Fruit fly (Drosophila melanogaster) whole organism, pupa: ENCODE measurements around the gene roq.
A peak's percentile ranks its signal among the peaks of the same experiment; 100 is the strongest.

Experiments used
- CG10348 ChIP-seq: fragments of 200-800 bp; sonication (Bioruptor generic); IDR thresholded peaks from 2 replicates; pipeline ENCODE4 v1.3.6; 2022; ENCODE audit warnings: missing biosample characterization, missing genetic modification characterization
- CG12605 ChIP-seq: fragments of 200-800 bp; sonication (Bioruptor generic); IDR thresholded peaks from 2 replicates; pipeline ENCODE4 v1.3.6; 2022; ENCODE audit warnings: missing biosample characterization, missing genetic modification characterization
- CG13204 ChIP-seq: fragments of 200-800 bp; sonication (Bioruptor generic); optimal IDR thresholded peaks from 2 replicates; lab custom pipeline; 2018; ENCODE audit warnings: missing biosample characterization, mild to moderate bottlenecking, missing genetic modification characterization, moderate library complexity
- CG14655 ChIP-seq: fragments of 200-800 bp; sonication (Bioruptor generic); optimal IDR thresholded peaks from 3 replicates; lab custom pipeline; 2017; ENCODE audit warnings: mild to moderate bottlenecking, missing biosample characterization, missing genetic modification reagents, missing genetic modification characterization
- CG15710 ChIP-seq: fragments of 200-800 bp; sonication (Bioruptor generic); optimal IDR thresholded peaks from 2 replicates; lab custom pipeline; 2018; ENCODE audit warnings: missing biosample characterization, mild to moderate bottlenecking, missing genetic modification characterization, moderate library complexity
- CG17806 ChIP-seq: fragments of 200-800 bp; sonication (Bioruptor generic); optimal IDR thresholded peaks from 2 replicates; lab custom pipeline; 2018; ENCODE audit warnings: missing biosample characterization, mild to moderate bottlenecking, missing genetic modification characterization, moderate library complexity
- CG32121 ChIP-seq: fragments of 200-800 bp; sonication (Bioruptor generic); IDR thresholded peaks from 2 replicates; pipeline ENCODE4 v1.3.6; 2022; ENCODE audit warnings: missing biosample characterization, missing genetic modification characterization
- CG34367 ChIP-seq: fragments of 200-800 bp; sonication (Bioruptor generic); optimal IDR thresholded peaks from 2 replicates; lab custom pipeline; 2018; ENCODE audit warnings: missing biosample characterization, mild to moderate bottlenecking, missing genetic modification characterization
- CG4496 ChIP-seq: fragments of 200-800 bp; sonication (Bioruptor generic); IDR thresholded peaks from 3 replicates; pipeline ENCODE4 v1.3.6; 2022; ENCODE audit warnings: missing biosample characterization, missing genetic modification characterization
- CG8159 ChIP-seq: fragments of 200-800 bp; sonication (Bioruptor generic); optimal IDR thresholded peaks from 3 replicates; lab custom pipeline; 2018; ENCODE audit warnings: missing biosample characterization, mild to moderate bottlenecking, missing genetic modification characterization, moderate library complexity
- CG8301 ChIP-seq: fragments of 200-800 bp; sonication (Bioruptor generic); optimal IDR thresholded peaks from 2 replicates; lab custom pipeline; 2018; ENCODE audit warnings: missing biosample characterization, mild to moderate bottlenecking, missing genetic modification characterization
- CG9948 ChIP-seq: fragments of 200-800 bp; sonication (Bioruptor generic); optimal IDR thresholded peaks from 2 replicates; lab custom pipeline; 2018; ENCODE audit warnings: missing biosample characterization, mild to moderate bottlenecking, missing genetic modification characterization, moderate library complexity
- D1 ChIP-seq: fragments of 200-800 bp; sonication (Bioruptor generic); optimal IDR thresholded peaks from 2 replicates; lab custom pipeline; 2018; ENCODE audit warnings: missing biosample characterization, mild to moderate bottlenecking, missing genetic modification characterization, moderate library complexity
- EcR ChIP-seq: fragments of 200-800 bp; sonication (Bioruptor generic); optimal IDR thresholded peaks from 3 replicates; lab custom pipeline; 2019; ENCODE audit warnings: missing biosample characterization, missing genetic modification characterization, mild to moderate bottlenecking, moderate library complexity, missing genetic modification reagents
- Ets98B ChIP-seq: fragments of 200-800 bp; sonication (Bioruptor generic); IDR thresholded peaks from 2 replicates; pipeline ENCODE4 v1.3.6; 2022; ENCODE audit warnings: missing biosample characterization, missing genetic modification characterization
- Pif1A ChIP-seq: fragments of 200-800 bp; sonication (Bioruptor generic); optimal IDR thresholded peaks from 3 replicates; lab custom pipeline; 2016; ENCODE audit warnings: missing biosample characterization, missing genetic modification characterization
- Pif1B ChIP-seq: fragments of 200-800 bp; sonication (Bioruptor generic); optimal IDR thresholded peaks from 3 replicates; lab custom pipeline; 2016; ENCODE audit warnings: missing biosample characterization, missing genetic modification characterization
- Snoo ChIP-seq: fragments of 200-800 bp; sonication (Bioruptor generic); optimal IDR thresholded peaks from 3 replicates; lab custom pipeline; 2017; ENCODE audit warnings: missing biosample characterization, mild to moderate bottlenecking, missing genetic modification characterization, inconsistent platforms
- fd96Ca ChIP-seq: fragments of 200-800 bp; sonication (Bioruptor generic); IDR thresholded peaks from 3 replicates; pipeline ENCODE4 v1.3.6; 2022; ENCODE audit warnings: missing biosample characterization, missing genetic modification characterization
- gl ChIP-seq: fragments of 200-800 bp; sonication (Bioruptor generic); optimal IDR thresholded peaks from 2 replicates; lab custom pipeline; 2018; ENCODE audit warnings: missing biosample characterization, mild to moderate bottlenecking, missing genetic modification characterization
- rn ChIP-seq: fragments of 200-800 bp; sonication (Bioruptor generic); IDR thresholded peaks from 2 replicates; pipeline ENCODE4 v1.3.6; 2022; ENCODE audit warnings: missing biosample characterization, missing genetic modification characterization

Gene roq

dm6 chr3L:16333013-16333412 lies 45.4 kb downstream of the roq start, which contains the start of gene CG13056:
CG13056 (plus strand) TSS chr3L:16333313.
- TF ChIP-seq D1 (tag; lab: Kevin White, UChicago): no peak
- TF ChIP-seq CG34367 (tag; lab: Kevin White, UChicago): no peak
- no peak for TF ChIP-seq CG12605
- no peak for TF ChIP-seq CG13204
- no peak for TF ChIP-seq Ets98B (GFP tag; lab: Robert Waterston, UW)
- TF ChIP-seq Snoo (tag; lab: Kevin White, UChicago): no peak
- TF ChIP-seq CG14655 (GFP tag; lab: Kevin White, UChicago): no peak
- no peak for TF ChIP-seq gl (tag; lab: Kevin White, UChicago)
- TF ChIP-seq CG10348 (GFP tag; lab: Robert Waterston, UW): no peak
- no peak for TF ChIP-seq CG9948 (tag; lab: Kevin White, UChicago)
- no peak for TF ChIP-seq CG4496 (GFP tag; lab: Robert Waterston, UW)
- no peak for TF ChIP-seq Pif1B (GFP tag; lab: Kevin White, UChicago)
- TF ChIP-seq CG8159: no peak
- TF ChIP-seq CG17806 (tag; lab: Kevin White, UChicago): no peak
- no peak for TF ChIP-seq CG15710 (tag; lab: Kevin White, UChicago)

dm6 chr3L:16331633-16332032 lies 46.7 kb downstream of the roq start, which contains the start of gene retinin:
retinin (plus strand) TSS chr3L:16331933.
- TF ChIP-seq fd96Ca (GFP tag; lab: Robert Waterston, UW) (no peak), CG4496 (GFP tag; lab: Robert Waterston, UW) (no peak)

- no peak for TF ChIP-seq Snoo (tag; lab: Kevin White, UChicago)
- TF ChIP-seq Pif1A (GFP tag; lab: Kevin White, UChicago): no peak
- TF ChIP-seq CG9948 (tag; lab: Kevin White, UChicago): no peak
- no peak for TF ChIP-seq CG32121 (GFP tag; lab: Robert Waterston, UW)
- no peak for TF ChIP-seq Pif1B (GFP tag; lab: Kevin White, UChicago)
- TF ChIP-seq CG10348 (GFP tag; lab: Robert Waterston, UW): no peak
- no peak for TF ChIP-seq CG13204
- no peak for TF ChIP-seq CG12605
These were observed 47.6 kb downstream of the roq start, which contains the start of gene CG33060 for dm6 chr3L:16330740-16331139. CG33060 (plus strand) TSS chr3L:16331040.

- TF ChIP-seq CG14655 (GFP tag; lab: Kevin White, UChicago): no peak
- TF ChIP-seq CG8159: no peak
These were observed 48.9 kb downstream of the roq start, which contains the start of gene CG33061 for dm6 chr3L:16329495-16329894. CG33061 (plus strand) TSS chr3L:16329795.

- peak; percentile 22; the same call in 1 of the 3 replicates for TF ChIP-seq CG4496 (GFP tag; lab: Robert Waterston, UW)
- TF ChIP-seq gl (tag; lab: Kevin White, UChicago): no peak
- TF ChIP-seq Snoo (tag; lab: Kevin White, UChicago): no peak
- TF ChIP-seq CG15710 (tag; lab: Kevin White, UChicago): peak; percentile 69
- peak; percentile 1 for TF ChIP-seq EcR (GFP tag; lab: Kevin White, UChicago)
- peak; percentile 65 for TF ChIP-seq CG34367 (tag; lab: Kevin White, UChicago)
- peak; percentile 23 for TF ChIP-seq Ets98B (GFP tag; lab: Robert Waterston, UW)
- TF ChIP-seq D1 (tag; lab: Kevin White, UChicago): no peak
- TF ChIP-seq CG13204: no peak
- peak; percentile 81 for TF ChIP-seq CG10348 (GFP tag; lab: Robert Waterston, UW)
- TF ChIP-seq CG17806 (tag; lab: Kevin White, UChicago): peak; percentile 38
- TF ChIP-seq CG8159: peak; percentile 70
- TF ChIP-seq rn (GFP tag; lab: Robert Waterston, UW): no peak
- peak; percentile 66 for TF ChIP-seq CG8301 (tag; lab: Kevin White, UChicago)
- TF ChIP-seq CG32121 (GFP tag; lab: Robert Waterston, UW): peak; percentile 63
- 0 out of 3 replicates have a peak, but pooled peaks have one; percentile 20 for TF ChIP-seq fd96Ca (GFP tag; lab: Robert Waterston, UW)
- TF ChIP-seq Pif1B (GFP tag; lab: Kevin White, UChicago): no peak
- TF ChIP-seq Pif1A (GFP tag; lab: Kevin White, UChicago): peak; percentile 7
- TF ChIP-seq CG12605: no peak
- peak; percentile 55 for TF ChIP-seq CG9948 (tag; lab: Kevin White, UChicago)
- TF ChIP-seq CG14655 (GFP tag; lab: Kevin White, UChicago): peak; percentile 68
These were observed 50.0 kb downstream of the roq start, which contains the start of gene CG13058 for dm6 chr3L:16328207-16328891. CG13058 (plus strand) TSS chr3L:16328841.

dm6 chr3L:16327776-16328175 lies 50.6 kb downstream of the roq start, which contains the start of gene CG13038:
CG13038 (minus strand) TSS chr3L:16327893.
- TF ChIP-seq CG4496 (GFP tag; lab: Robert Waterston, UW) (peak; percentile 63), Ets98B (GFP tag; lab: Robert Waterston, UW) (peak; percentile 66), Pif1B (GFP tag; lab: Kevin White, UChicago) (no peak), fd96Ca (GFP tag; lab: Robert Waterston, UW) (peak; percentile 59; the same call in 1 of the 3 replicates)
